Worm (Caenorhabditis elegans): ENCODE results near the gene cyn-2.

The cyn-2 gene

DNA sequence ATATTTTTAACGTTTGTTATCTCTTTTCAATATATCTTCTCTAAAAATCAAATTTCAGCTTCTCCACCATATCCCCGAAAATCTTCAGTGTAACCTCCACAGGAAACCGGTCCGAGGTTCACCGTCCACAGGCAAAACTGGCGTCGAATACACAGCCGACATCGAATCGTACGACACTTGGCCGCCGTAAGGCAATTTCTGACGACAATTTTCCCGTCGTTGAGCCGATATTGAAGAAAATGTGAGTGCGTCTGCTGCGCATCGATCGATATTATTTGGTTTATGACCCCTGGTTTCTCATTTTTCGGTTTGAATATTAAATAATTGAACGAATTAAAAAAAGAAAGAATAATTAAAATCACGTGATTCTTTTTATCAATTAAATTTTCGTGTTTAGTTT is 5.3 kb upstream of the cyn-2 start, which contains the start of gene cul-2:
Gene cul-2 (plus strand): TSS at position 59 of the 400 bp plus-strand sequence.
- TF ChIP-seq nhr-76 (tag; optimal IDR thresholded peaks at IDR 0.05) (no peak), drap-1 (GFP tag; optimal IDR thresholded peaks at IDR 0.05) (no peak), ces-1 (GFP tag; optimal IDR thresholded peaks at IDR 0.05) (peak; percentile 15), ceh-43 (GFP tag; optimal IDR thresholded peaks at IDR 0.05) (no peak), ceh-39 (tag; optimal IDR thresholded peaks at IDR 0.05) (peak; percentile 49), nhr-28 (tag; optimal IDR thresholded peaks at IDR 0.05) (no peak), lin-32 (GFP tag; optimal IDR thresholded peaks at IDR 0.05) (no peak), tbx-8 (GFP tag; optimal IDR thresholded peaks at IDR 0.05) (no peak), mep-1 (tag; optimal IDR thresholded peaks at IDR 0.05) (peak; percentile 44), M03D4.4 (tag; optimal IDR thresholded peaks at IDR 0.05) (no peak), pha-4 (tag; optimal IDR thresholded peaks at IDR 0.05) (peak; percentile 7)

- TF ChIP-seq cnd-1 (tag; optimal IDR thresholded peaks at IDR 0.05) (no peak), mep-1 (tag; optimal IDR thresholded peaks at IDR 0.05) (no peak), M03D4.4 (tag; optimal IDR thresholded peaks at IDR 0.05) (no peak), hlh-1 (tag; optimal IDR thresholded peaks at IDR 0.05) (no peak), blmp-1 (tag; optimal IDR thresholded peaks at IDR 0.05) (no peak), snpc-4 (tag; optimal IDR thresholded peaks at IDR 0.05) (no peak), unc-120 (tag; optimal IDR thresholded peaks at IDR 0.05; ENCODE audit: poor library complexity, severe bottlenecking) (no peak), bed-3 (GFP tag; optimal IDR thresholded peaks at IDR 0.05) (no peak), sptf-1 (tag; optimal IDR thresholded peaks at IDR 0.05) (no peak), mls-2 (tag; optimal IDR thresholded peaks at IDR 0.05) (no peak), pha-4 (tag; optimal IDR thresholded peaks at IDR 0.05) (no peak), nhr-237 (tag; optimal IDR thresholded peaks at IDR 0.05) (no peak), ham-2 (GFP tag; optimal IDR thresholded peaks at IDR 0.05) (no peak), unc-39 (tag; optimal IDR thresholded peaks at IDR 0.05) (no peak)
These were observed 719 bp downstream of the cyn-2 start for ce11 chrIII:13693187-13693586.

DNA sequence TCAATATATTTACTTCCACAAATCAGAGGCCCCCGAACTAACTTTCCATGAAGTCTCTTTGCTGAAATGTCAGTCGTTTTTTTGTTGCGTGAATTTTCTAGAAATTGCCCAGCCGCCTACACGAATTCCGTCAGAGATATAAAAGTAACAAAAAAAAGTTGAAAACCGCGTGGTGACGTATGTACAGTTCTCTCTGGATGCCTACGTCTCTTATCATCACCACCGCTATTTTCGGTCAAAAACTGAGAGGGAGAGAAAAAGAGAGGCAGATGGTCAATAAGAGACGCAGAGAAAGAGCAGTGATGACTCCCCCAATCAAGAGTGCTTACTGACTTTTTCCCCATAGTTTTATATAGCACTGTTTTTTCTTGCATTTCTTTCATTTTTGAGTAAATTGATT is 1.6 kb downstream of the cyn-2 start:
- TF ChIP-seq elt-1 (tag; optimal IDR thresholded peaks at IDR 0.05; ENCODE audit: borderline replicate concordance, insufficient read depth) (no peak), ham-2 (GFP tag; optimal IDR thresholded peaks at IDR 0.05) (no peak), lsy-2 (tag; optimal IDR thresholded peaks at IDR 0.05) (no peak), flh-1 (GFP tag; optimal IDR thresholded peaks at IDR 0.05) (no peak), mls-2 (tag; optimal IDR thresholded peaks at IDR 0.05) (no peak), M03D4.4 (tag; optimal IDR thresholded peaks at IDR 0.05) (no peak), mab-5 (tag; optimal IDR thresholded peaks at IDR 0.05) (no peak), unc-120 (tag; optimal IDR thresholded peaks at IDR 0.05; ENCODE audit: poor library complexity, severe bottlenecking) (peak; percentile 52), blmp-1 (tag; optimal IDR thresholded peaks at IDR 0.05) (no peak), sptf-1 (tag; optimal IDR thresholded peaks at IDR 0.05) (no peak), nhr-76 (tag; optimal IDR thresholded peaks at IDR 0.05) (no peak), cnd-1 (tag; optimal IDR thresholded peaks at IDR 0.05) (peak; percentile 53), ces-1 (GFP tag; optimal IDR thresholded peaks at IDR 0.05) (no peak), pha-4 (tag; optimal IDR thresholded peaks at IDR 0.05) (peak; percentile 59), ceh-43 (GFP tag; optimal IDR thresholded peaks at IDR 0.05) (no peak), ztf-11 (tag; optimal IDR thresholded peaks at IDR 0.05) (no peak)

DNA sequence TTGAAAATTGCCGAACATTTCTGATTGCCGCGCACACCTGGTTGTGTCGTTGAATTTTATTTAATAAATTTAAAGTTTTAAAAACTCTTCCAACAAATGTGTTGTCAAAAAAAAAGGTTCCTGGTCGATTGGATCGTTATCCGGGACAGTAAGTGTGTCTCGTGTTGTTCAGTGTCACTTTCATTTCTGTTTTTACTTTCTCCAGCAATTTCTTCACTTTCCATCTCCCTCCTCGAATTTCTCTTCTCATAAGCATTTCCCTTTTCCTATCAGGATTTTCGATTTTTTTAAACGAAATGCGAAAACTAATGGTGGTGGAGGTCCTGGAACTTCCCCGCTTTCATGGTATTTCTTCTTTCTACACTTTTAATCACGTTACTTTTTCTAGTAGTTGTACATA is 3.1 kb downstream of the cyn-2 start:
- TF ChIP-seq blmp-1 (tag; optimal IDR thresholded peaks at IDR 0.05) (peak; percentile 78), sptf-1 (tag; optimal IDR thresholded peaks at IDR 0.05) (no peak), M03D4.4 (tag; optimal IDR thresholded peaks at IDR 0.05) (no peak)

DNA sequence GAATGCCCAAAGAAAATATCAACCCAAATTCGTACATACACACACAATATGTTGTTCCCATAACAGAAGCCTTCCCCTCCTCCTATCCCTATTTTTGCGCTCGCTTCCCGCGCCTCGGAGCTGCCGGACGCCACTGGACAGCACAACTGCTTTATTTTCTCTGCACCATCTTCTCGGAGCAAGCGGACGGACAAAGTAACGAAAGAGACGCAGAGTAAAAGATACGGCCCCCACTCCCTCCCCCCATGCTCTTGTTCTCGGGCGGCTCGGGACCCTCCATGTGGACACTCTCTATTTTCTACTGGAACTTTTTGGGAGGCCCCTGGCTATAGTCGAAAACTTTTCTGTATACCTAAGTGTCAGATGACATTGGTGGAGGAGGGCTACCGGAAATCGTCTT is 5.4 kb downstream of the cyn-2 start:
- TF ChIP-seq drap-1 (GFP tag; optimal IDR thresholded peaks at IDR 0.05) (no peak), bed-3 (GFP tag; optimal IDR thresholded peaks at IDR 0.05) (no peak), blmp-1 (tag; optimal IDR thresholded peaks at IDR 0.05) (no peak), unc-39 (tag; optimal IDR thresholded peaks at IDR 0.05) (no peak), mls-2 (tag; optimal IDR thresholded peaks at IDR 0.05) (peak; percentile 14), mep-1 (tag; optimal IDR thresholded peaks at IDR 0.05) (no peak), sem-2 (GFP tag; optimal IDR thresholded peaks at IDR 0.05) (no peak), unc-62 (GFP tag; optimal IDR thresholded peaks at IDR 0.05) (no peak), pha-4 (tag; optimal IDR thresholded peaks at IDR 0.05) (no peak), ces-1 (GFP tag; optimal IDR thresholded peaks at IDR 0.05) (peak; percentile 31), nhr-2 (tag; optimal IDR thresholded peaks at IDR 0.05) (no peak), cnd-1 (tag; optimal IDR thresholded peaks at IDR 0.05) (no peak), nhr-237 (tag; optimal IDR thresholded peaks at IDR 0.05) (no peak), ham-2 (GFP tag; optimal IDR thresholded peaks at IDR 0.05) (no peak), sptf-1 (tag; optimal IDR thresholded peaks at IDR 0.05) (no peak), hlh-1 (tag; optimal IDR thresholded peaks at IDR 0.05) (peak; percentile 46), ceh-43 (GFP tag; optimal IDR thresholded peaks at IDR 0.05) (no peak), lin-32 (GFP tag; optimal IDR thresholded peaks at IDR 0.05) (no peak), lsy-2 (tag; optimal IDR thresholded peaks at IDR 0.05) (no peak), nhr-76 (tag; optimal IDR thresholded peaks at IDR 0.05) (no peak), ztf-11 (tag; optimal IDR thresholded peaks at IDR 0.05) (no peak), ceh-39 (tag; optimal IDR thresholded peaks at IDR 0.05) (no peak)
